Fruit fly (Drosophila melanogaster) whole organism, embryonic: ENCODE results near the gene RpS29.

Experiments used
- Ada2b ChIP-seq: fragments of 200-800 bp; sonication (Bioruptor generic); IDR thresholded peaks from 2 replicates; pipeline ENCODE4 v1.3.6; 2022; ENCODE audit warnings: missing biosample characterization, missing genetic modification characterization
- Adf1 ChIP-seq: fragments of 200-800 bp; sonication (Bioruptor generic); IDR thresholded peaks from 2 replicates; pipeline ENCODE4 v1.3.6; 2022; ENCODE audit warnings: missing biosample characterization, missing genetic modification characterization
- Atf3 ChIP-seq: fragments of 200-800 bp; sonication (Bioruptor generic); optimal IDR thresholded peaks from 3 replicates; lab custom pipeline; 2016; ENCODE audit warnings: missing biosample characterization, missing genetic modification characterization
- B-H2 ChIP-seq: fragments of 200-800 bp; sonication (Bioruptor generic); optimal IDR thresholded peaks from 2 replicates; lab custom pipeline; 2018; ENCODE audit warnings: missing biosample characterization, mild to moderate bottlenecking, missing genetic modification characterization
- BtbVII ChIP-seq: fragments of 200-800 bp; sonication (Bioruptor generic); optimal IDR thresholded peaks from 3 replicates; lab custom pipeline; 2017; ENCODE audit warnings: missing biosample characterization, mild to moderate bottlenecking, missing genetic modification characterization
- CG10462 ChIP-seq: fragments of 200-800 bp; sonication (Bioruptor generic); optimal IDR thresholded peaks from 2 replicates; lab custom pipeline; 2016; ENCODE audit warnings: missing biosample characterization, missing genetic modification characterization
- CG10654 ChIP-seq: fragments of 200-800 bp; sonication (Bioruptor generic); optimal IDR thresholded peaks from 2 replicates; lab custom pipeline; 2016; ENCODE audit warnings: missing biosample characterization, missing genetic modification characterization
- CG12155 ChIP-seq: fragments of 200-800 bp; sonication (Bioruptor generic); optimal IDR thresholded peaks from 3 replicates; lab custom pipeline; 2016; ENCODE audit warnings: missing biosample characterization, missing genetic modification characterization
- CG15601 ChIP-seq: fragments of 200-800 bp; sonication (Bioruptor generic); optimal IDR thresholded peaks from 3 replicates; lab custom pipeline; 2019; ENCODE audit warnings: missing biosample characterization, mild to moderate bottlenecking, missing genetic modification characterization, moderate library complexity
- CG15696 ChIP-seq: fragments of 200-800 bp; sonication (Bioruptor generic); optimal IDR thresholded peaks from 2 replicates; lab custom pipeline; 2019; ENCODE audit warnings: missing biosample characterization, mild to moderate bottlenecking, missing genetic modification characterization, moderate library complexity
- CG1603 ChIP-seq: fragments of 200-800 bp; sonication (Bioruptor generic); optimal IDR thresholded peaks from 2 replicates; lab custom pipeline; 2019; ENCODE audit warnings: missing biosample characterization, mild to moderate bottlenecking, missing genetic modification characterization, moderate library complexity
- CG17568 ChIP-seq: fragments of 200-800 bp; sonication (Bioruptor generic); optimal IDR thresholded peaks from 2 replicates; lab custom pipeline; 2018; ENCODE audit warnings: missing biosample characterization, mild to moderate bottlenecking, missing genetic modification characterization, moderate library complexity
- CG18011 ChIP-seq: fragments of 200-800 bp; sonication (Bioruptor generic); optimal IDR thresholded peaks from 2 replicates; lab custom pipeline; 2017; ENCODE audit warnings: missing biosample characterization, missing genetic modification characterization, mild to moderate bottlenecking, moderate library complexity, missing genotype
- CG31365 ChIP-seq: fragments of 200-800 bp; sonication (Bioruptor generic); optimal IDR thresholded peaks from 2 replicates; lab custom pipeline; 2018; ENCODE audit warnings: missing biosample characterization, mild to moderate bottlenecking, missing genetic modification characterization
- CG32532 ChIP-seq: fragments of 200-800 bp; sonication (Bioruptor generic); IDR thresholded peaks from 2 replicates; pipeline ENCODE4 v1.3.6; 2022; ENCODE audit warnings: missing biosample characterization, missing genetic modification characterization
- CG4282 ChIP-seq: fragments of 200-800 bp; sonication (Bioruptor generic); optimal IDR thresholded peaks from 2 replicates; lab custom pipeline; 2016; ENCODE audit warnings: missing biosample characterization, missing genetic modification characterization
- CG7839 ChIP-seq: fragments of 200-800 bp; sonication (Bioruptor generic); optimal IDR thresholded peaks from 3 replicates; lab custom pipeline; 2018; ENCODE audit warnings: missing biosample characterization, mild to moderate bottlenecking, missing genetic modification characterization, moderate library complexity
- CG7963 ChIP-seq: fragments of 200-800 bp; sonication (Bioruptor generic); IDR thresholded peaks from 3 replicates; pipeline ENCODE4 v1.3.6; 2022; ENCODE audit warnings: missing biosample characterization, missing genetic modification characterization; ENCODE audit not compliant: partially characterized antibody
- CG8478 ChIP-seq: fragments of >200 bp; optimal IDR thresholded peaks from 2 replicates; lab custom pipeline; 2018
- Dfd ChIP-seq, 2 experiments: fragments of >200 bp; optimal IDR thresholded peaks; 2 replicates each; lab custom pipeline; 2017; ENCODE audit warnings: missing biosample characterization in 2 of 2, missing genetic modification characterization in 2 of 2
- Dll ChIP-seq: fragments of 200-800 bp; sonication (Bioruptor generic); IDR thresholded peaks from 4 replicates; pipeline ENCODE4 v1.3.6; 2022; ENCODE audit warnings: missing biosample characterization, missing genetic modification characterization; ENCODE audit not compliant: partially characterized antibody
- Ets97D ChIP-seq: fragments of 200-800 bp; sonication (Bioruptor generic); optimal IDR thresholded peaks from 3 replicates; lab custom pipeline; 2016; ENCODE audit warnings: missing biosample characterization, missing genetic modification characterization
- HLH3B ChIP-seq: fragments of 200-800 bp; sonication (Bioruptor generic); IDR thresholded peaks from 2 replicates; pipeline ENCODE4 v1.3.6; 2022; ENCODE audit warnings: missing biosample characterization, missing genetic modification characterization
- Myb ChIP-seq: fragments of 200-800 bp; sonication (Bioruptor generic); optimal IDR thresholded peaks from 2 replicates; lab custom pipeline; 2016; ENCODE audit warnings: missing biosample characterization, missing genetic modification characterization
- NfI ChIP-seq: fragments of 200-800 bp; sonication (Bioruptor generic); optimal IDR thresholded peaks from 3 replicates; lab custom pipeline; 2018; ENCODE audit warnings: missing biosample characterization, mild to moderate bottlenecking, missing genetic modification characterization, moderate library complexity
- Poxn ChIP-seq: fragments of 200-800 bp; sonication (Bioruptor generic); IDR thresholded peaks from 2 replicates; pipeline ENCODE4 v1.3.6; 2022; ENCODE audit warnings: missing biosample characterization, missing genetic modification characterization
- Rfx ChIP-seq: fragments of 200-800 bp; sonication (Bioruptor generic); IDR thresholded peaks from 2 replicates; pipeline ENCODE4 v1.3.6; 2022; ENCODE audit warnings: missing biosample characterization, missing genetic modification characterization
- Sry-δ ChIP-seq: fragments of 200-800 bp; sonication (Bioruptor generic); optimal IDR thresholded peaks from 2 replicates; lab custom pipeline; 2016; ENCODE audit warnings: missing biosample characterization, missing genetic modification characterization
- Stat92E ChIP-seq, 3 experiments: fragments of >200 bp in 2 of 3; fragments of 200-800 bp in 1 of 3; sonication (Bioruptor generic) in 1 of 3; optimal IDR thresholded peaks; 2 replicates each; lab custom pipeline; 2017 to 2019; ENCODE audit warnings: missing biosample characterization in 3 of 3, missing genetic modification characterization in 3 of 3, mild to moderate bottlenecking in 1 of 3, moderate library complexity in 1 of 3
- Tbp ChIP-seq: fragments of >200 bp; optimal IDR thresholded peaks from 2 replicates; lab custom pipeline; 2018; ENCODE audit warnings: missing biosample characterization, missing genetic modification characterization
- bowl ChIP-seq: fragments of 200-800 bp; sonication (Bioruptor generic); IDR thresholded peaks from 2 replicates; pipeline ENCODE4 v1.3.6; 2022; ENCODE audit warnings: missing biosample characterization, missing genetic modification characterization
- corto ChIP-seq: fragments of 200-800 bp; sonication (Bioruptor generic); optimal IDR thresholded peaks from 2 replicates; lab custom pipeline; 2016; ENCODE audit warnings: missing biosample characterization, mild to moderate bottlenecking, missing genetic modification characterization, moderate library complexity
- dan ChIP-seq: fragments of 200-800 bp; sonication (Bioruptor generic); IDR thresholded peaks from 2 replicates; pipeline ENCODE4 v1.3.6; 2022; ENCODE audit warnings: missing biosample characterization, missing genetic modification characterization
- gcm ChIP-seq: fragments of 200-800 bp; sonication (Bioruptor generic); optimal IDR thresholded peaks from 2 replicates; lab custom pipeline; 2019; ENCODE audit warnings: missing biosample characterization, mild to moderate bottlenecking, missing genetic modification characterization, moderate library complexity
- grau ChIP-seq: fragments of 200-800 bp; optimal IDR thresholded peaks from 3 replicates; lab custom pipeline; 2019; ENCODE audit warnings: missing biosample characterization, mild to moderate bottlenecking, missing genetic modification characterization, moderate library complexity
- ind ChIP-seq: fragments of 200-800 bp; sonication (Bioruptor generic); optimal IDR thresholded peaks from 3 replicates; lab custom pipeline; 2016; ENCODE audit warnings: missing biosample characterization, missing genetic modification characterization
- luna ChIP-seq: fragments of 200-800 bp; sonication (Bioruptor generic); optimal IDR thresholded peaks from 2 replicates; lab custom pipeline; 2016; ENCODE audit warnings: missing biosample characterization, missing genetic modification characterization
- mirr ChIP-seq: fragments of 200-800 bp; sonication (Bioruptor generic); optimal IDR thresholded peaks from 3 replicates; lab custom pipeline; 2018; ENCODE audit warnings: missing biosample characterization, mild to moderate bottlenecking, missing genetic modification characterization
- pita ChIP-seq: fragments of 200-800 bp; sonication (Bioruptor generic); optimal IDR thresholded peaks from 2 replicates; lab custom pipeline; 2017; ENCODE audit warnings: missing biosample characterization, mild to moderate bottlenecking, missing genetic modification characterization
- pnt ChIP-seq: fragments of 200-800 bp; sonication (Bioruptor generic); optimal IDR thresholded peaks from 3 replicates; lab custom pipeline; 2016; ENCODE audit warnings: missing biosample characterization, missing genetic modification characterization
- prd ChIP-seq, 3 experiments: fragments of >200 bp in 2 of 3; fragments of 200-800 bp in 1 of 3; sonication (Bioruptor generic) in 1 of 3; optimal IDR thresholded peaks in 2 of 3; IDR thresholded peaks in 1 of 3; 2 replicates in 2 of 3; 3 replicates in 1 of 3; pipeline versions ENCODE4 v1.3.6 to Lab custom; 2017 to 2022; ENCODE audit warnings: missing biosample characterization in 1 of 3, missing genetic modification characterization in 1 of 3
- sens-2 ChIP-seq: fragments of 200-800 bp; sonication (Bioruptor generic); IDR thresholded peaks from 2 replicates; pipeline ENCODE4 v1.3.6; 2022; ENCODE audit warnings: missing biosample characterization, missing genetic modification characterization
- sr ChIP-seq: fragments of 200-800 bp; sonication (Bioruptor generic); IDR thresholded peaks from 3 replicates; pipeline ENCODE4 v1.3.6; 2022; ENCODE audit warnings: missing biosample characterization, missing genetic modification characterization
- tin ChIP-seq: fragments of 200-800 bp; sonication (Bioruptor generic); optimal IDR thresholded peaks from 3 replicates; lab custom pipeline; 2016; ENCODE audit warnings: missing biosample characterization, missing genetic modification characterization
- unc-4 ChIP-seq: fragments of 200-800 bp; sonication (Bioruptor generic); IDR thresholded peaks from 2 replicates; pipeline ENCODE4 v1.3.6; 2022; ENCODE audit warnings: missing biosample characterization, missing genetic modification characterization; ENCODE audit not compliant: partially characterized antibody
- vfl ChIP-seq: fragments of 200-800 bp; sonication (Bioruptor generic); optimal IDR thresholded peaks from 2 replicates; lab custom pipeline; 2016; ENCODE audit warnings: missing biosample characterization, missing genetic modification characterization
- z ChIP-seq: fragments of 200-800 bp; sonication (Bioruptor generic); IDR thresholded peaks from 3 replicates; pipeline ENCODE4 v1.3.6; 2022; ENCODE audit warnings: missing biosample characterization, missing genetic modification characterization

Gene RpS29

DNA sequence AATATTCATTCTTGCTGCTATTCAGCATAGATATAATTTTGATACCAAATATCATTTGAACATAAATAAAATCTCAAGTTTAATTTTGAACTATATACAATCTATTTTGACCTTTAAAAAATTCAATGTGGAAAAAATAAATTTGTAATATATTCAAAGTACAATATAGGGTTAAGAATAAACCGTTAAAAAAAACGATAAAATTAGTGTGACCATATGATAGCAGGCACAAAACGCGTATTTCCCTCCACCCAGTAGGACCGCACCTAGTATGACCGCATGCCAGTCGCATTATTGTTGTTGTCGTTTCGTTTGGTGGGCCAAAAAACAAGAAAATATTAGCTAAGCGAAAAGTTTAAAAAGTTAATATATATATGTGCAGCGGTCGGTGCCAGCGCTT lies 15.2 kb downstream of the RpS29 start, which contains the start of gene CG8516 (continued):
- TF ChIP-seq NfI (GFP tag; lab: Kevin White, UChicago), result no peak
- peak; percentile 33; the same call in 1 of the 2 replicates for TF ChIP-seq Rfx (GFP tag; lab: Robert Waterston, UW)
- 0 out of 2 replicates have a peak, but pooled peaks have one; percentile 7 for TF ChIP-seq Ada2b (GFP tag; lab: Robert Waterston, UW)
- peak; percentile 95 for TF ChIP-seq Myb (GFP tag; lab: Kevin White, UChicago)
- TF ChIP-seq CG17568 (GFP tag; lab: Kevin White, UChicago), result no peak

dm6 chr3R:9800644-9801330 lies 22.9 kb downstream of the RpS29 start, which contains the start of the genes CG9467 and CG8526:
CG9467 (minus strand) TSS chr3R:9801026.
CG8526 (plus strand) TSS chr3R:9801280.
- TF ChIP-seq bowl (no peak), CG10462 (GFP tag; lab: Kevin White, UChicago) (peak; percentile 84), CG7963 (peak; percentile 49; the same call in 2 of the 3 replicates), Atf3 (no peak), tin (peak; percentile 76), Dll (GFP tag; lab: Robert Waterston, UW) (peak; percentile 88), grau (peak; percentile 77), pita (GFP tag; lab: Kevin White, UChicago) (no peak), CG15601 (tag; lab: Kevin White, UChicago) (peak; percentile 65), HLH3B (peak; percentile 41; the same call in 1 of the 2 replicates), pnt (no peak), Sry-δ (peak; percentile 88), CG12155 (GFP tag; lab: Kevin White, UChicago) (peak; percentile 59), CG15696 (peak; percentile 77), corto (GFP tag; lab: Kevin White, UChicago) (no peak), CG18011 (GFP tag; lab: Kevin White, UChicago) (peak; percentile 26), gcm (GFP tag; lab: Kevin White, UChicago) (no peak), mirr (GFP tag; lab: Kevin White, UChicago) (no peak), B-H2 (GFP tag; lab: Kevin White, UChicago) (no peak), Stat92E (GFP tag; optimal IDR thresholded peaks at IDR 0.05; lab: Kevin White, UChicago) (no peak), vfl (GFP tag; lab: Kevin White, UChicago) (peak; percentile 40), BtbVII (no peak), ind (GFP tag; lab: Kevin White, UChicago) (peak; percentile 79), Adf1 (no peak; the same call in 1 of the 2 replicates), Tbp (GFP tag; lab: Kevin White, UChicago) (no peak), CG1603 (tag; lab: Kevin White, UChicago) (no peak), unc-4 (peak; percentile 80), sens-2 (GFP tag; lab: Robert Waterston, UW) (0 out of 2 replicates have a peak, but pooled peaks have one; percentile 9), luna (GFP tag; lab: Kevin White, UChicago) (no peak), Dfd (GFP tag; optimal IDR thresholded peaks at IDR 0.05; lab: Kevin White, UChicago) (no peak), CG32532 (GFP tag; lab: Robert Waterston, UW) (peak; percentile 69), z (no peak), Ets97D (GFP tag; lab: Kevin White, UChicago) (peak; percentile 43), sr (GFP tag; lab: Robert Waterston, UW) (no peak), CG8478 (lab: Kevin White, UChicago) (no peak), CG7839 (no peak), CG31365 (tag; lab: Kevin White, UChicago) (no peak), CG4282 (no peak), Poxn (no peak), dan (GFP tag; lab: Robert Waterston, UW) (no peak), CG10654 (GFP tag; lab: Kevin White, UChicago) (peak; percentile 50), prd (optimal IDR thresholded peaks at IDR 0.05; lab: Kevin White, UChicago) (no peak), prd (GFP tag; IDR thresholded peaks at IDR 0.05; lab: Robert Waterston, UW) (peak; percentile 84)
